Worm (Caenorhabditis elegans) whole organism, mixed stage, embryonic: Measurements from ENCODE around the gene F10E9.7.

Source experiments
- lin-32 ChIP-seq: fragments of 200-800 bp; sonication (Bioruptor generic); optimal IDR thresholded peaks from 2 replicates; lab custom pipeline; 2018; ENCODE audit warnings: mild to moderate bottlenecking, missing genetic modification characterization, missing compliant biosample characterization
- lsy-2 ChIP-seq: fragments of 150-350 bp; optimal IDR thresholded peaks from 2 replicates; lab custom pipeline; 2014; ENCODE audit warnings: missing biosample characterization, missing genetic modification characterization
- mep-1 ChIP-seq: fragments of 150-350 bp; optimal IDR thresholded peaks from 2 replicates; lab custom pipeline; 2017; ENCODE audit warnings: missing biosample characterization, missing genetic modification reagents, missing genetic modification characterization, inconsistent platforms
- nhr-12 ChIP-seq: fragments of 150-350 bp; optimal IDR thresholded peaks from 2 replicates; lab custom pipeline; 2014; ENCODE audit warnings: missing biosample characterization, missing genetic modification characterization
- snpc-4 ChIP-seq: fragments of 150-350 bp; optimal IDR thresholded peaks from 2 replicates; lab custom pipeline; 2014; ENCODE audit warnings: missing biosample characterization, missing genetic modification characterization
- sptf-1 ChIP-seq: sonication (generic microtip); optimal IDR thresholded peaks from 2 replicates; lab custom pipeline; 2017; ENCODE audit warnings: mild to moderate bottlenecking, missing genetic modification characterization, moderate library complexity, missing compliant biosample characterization
- unc-62 ChIP-seq: fragments of 150-350 bp; optimal IDR thresholded peaks from 2 replicates; lab custom pipeline; 2014; ENCODE audit warnings: missing biosample characterization, missing genetic modification reagents, missing genetic modification characterization
- ztf-11 ChIP-seq: fragments of 150-350 bp; optimal IDR thresholded peaks from 2 replicates; lab custom pipeline; 2014; ENCODE audit warnings: missing biosample characterization, missing genetic modification characterization

- no peak for TF ChIP-seq nhr-12
- no peak for TF ChIP-seq snpc-4 (tag; lab: Kevin White, UChicago)
- TF ChIP-seq ztf-11, result no peak
- TF ChIP-seq sptf-1, result no peak
- no peak for TF ChIP-seq mep-1 (tag; lab: Kevin White, UChicago)
- TF ChIP-seq lsy-2 (tag; lab: Kevin White, UChicago), result no peak
- peak; percentile 11 for TF ChIP-seq unc-62 (GFP tag; lab: Kevin White, UChicago)
- no peak for TF ChIP-seq lin-32
These were observed 15.8 kb downstream of the F10E9.7 start for ce11 chrIII:8291268-8292032.
